Worm (Caenorhabditis elegans): ENCODE results near the gene srw-48.

srw-48 gene

DNA sequence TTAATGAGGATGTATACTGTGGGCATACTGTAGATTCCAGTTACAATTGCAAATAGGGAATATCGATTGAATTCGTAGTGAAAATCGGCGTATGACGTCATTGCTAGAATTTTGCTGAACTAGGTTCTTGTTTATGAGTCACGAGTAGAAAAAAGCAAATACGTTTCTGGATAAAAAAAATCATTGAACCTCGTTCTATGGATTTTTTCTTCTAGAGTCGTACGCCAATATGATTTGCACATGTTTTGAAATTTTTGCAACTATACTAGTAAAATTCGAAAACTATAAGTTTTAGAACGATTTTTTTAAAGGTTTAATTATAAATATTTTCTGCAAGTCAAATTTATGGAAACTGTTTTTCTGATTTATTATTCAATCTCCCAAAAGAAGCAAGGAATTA, 47.0 kb downstream of the srw-48 start, which contains the start of gene sru-44:
Gene sru-44, minus strand, starts transcription at position 101 of the 400 bp plus-strand sequence.
- no peak for TF ChIP-seq zip-8 (tag; optimal IDR thresholded peaks at IDR 0.05)
- TF ChIP-seq blmp-1 (tag; optimal IDR thresholded peaks at IDR 0.05), result no peak
- no peak for TF ChIP-seq lsy-2 (tag; optimal IDR thresholded peaks at IDR 0.05)
- TF ChIP-seq sem-2 (GFP tag; optimal IDR thresholded peaks at IDR 0.05), result no peak
- no peak for TF ChIP-seq sptf-1 (tag; optimal IDR thresholded peaks at IDR 0.05)
- TF ChIP-seq ham-2 (GFP tag; optimal IDR thresholded peaks at IDR 0.05), result no peak
- no peak for TF ChIP-seq mab-5 (tag; optimal IDR thresholded peaks at IDR 0.05)
- no peak for TF ChIP-seq pha-4 (tag; optimal IDR thresholded peaks at IDR 0.05)
- TF ChIP-seq drap-1 (GFP tag; optimal IDR thresholded peaks at IDR 0.05), result no peak
- TF ChIP-seq nhr-2 (tag; optimal IDR thresholded peaks at IDR 0.05), result no peak
- TF ChIP-seq hlh-1 (tag; optimal IDR thresholded peaks at IDR 0.05), result no peak
- no peak for TF ChIP-seq nhr-76 (tag; optimal IDR thresholded peaks at IDR 0.05)
- no peak for TF ChIP-seq bed-3 (GFP tag; optimal IDR thresholded peaks at IDR 0.05)
- no peak for TF ChIP-seq lin-32 (GFP tag; optimal IDR thresholded peaks at IDR 0.05)
- no peak for TF ChIP-seq ceh-39 (tag; optimal IDR thresholded peaks at IDR 0.05)
- no peak for TF ChIP-seq ces-1 (GFP tag; optimal IDR thresholded peaks at IDR 0.05)
- TF ChIP-seq unc-62 (GFP tag; optimal IDR thresholded peaks at IDR 0.05), result no peak
- no peak for TF ChIP-seq elt-3 (tag; optimal IDR thresholded peaks at IDR 0.05)
- no peak for TF ChIP-seq flh-1 (GFP tag; optimal IDR thresholded peaks at IDR 0.05)

DNA sequence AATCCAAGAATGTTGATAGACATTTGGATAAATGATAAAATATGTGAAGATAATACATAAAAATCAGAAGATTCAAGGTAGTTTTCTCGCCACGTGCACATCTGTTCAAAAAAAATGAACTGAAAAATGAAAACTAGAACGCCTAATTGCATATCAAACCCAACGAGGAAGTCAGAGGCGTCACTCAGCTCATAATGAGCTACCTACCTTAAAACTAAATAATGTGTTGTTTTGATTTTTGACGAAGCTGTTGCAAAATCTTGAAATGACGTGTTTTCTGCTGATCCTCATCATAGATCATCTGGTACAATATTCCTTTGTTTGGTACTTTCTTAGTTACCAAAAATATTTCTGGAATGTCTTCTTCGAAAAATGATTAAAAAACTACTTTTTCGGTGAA, 50.1 kb downstream of the srw-48 start, which contains the start of gene srh-138:
Gene srh-138, minus strand, starts transcription at position 101 of the 400 bp plus-strand sequence.
- TF ChIP-seq nhr-237 (tag; optimal IDR thresholded peaks at IDR 0.05), result no peak
- no peak for TF ChIP-seq sem-2 (GFP tag; optimal IDR thresholded peaks at IDR 0.05)
- TF ChIP-seq cnd-1 (tag; optimal IDR thresholded peaks at IDR 0.05), result no peak
- TF ChIP-seq mls-2 (tag; optimal IDR thresholded peaks at IDR 0.05), result no peak
- no peak for TF ChIP-seq tbx-8 (GFP tag; optimal IDR thresholded peaks at IDR 0.05)
- TF ChIP-seq snpc-4 (tag; optimal IDR thresholded peaks at IDR 0.05), result no peak
- no peak for TF ChIP-seq sptf-1 (tag; optimal IDR thresholded peaks at IDR 0.05)

ce11 chrV:16471995-16472563, 51.3 kb downstream of the srw-48 start, which contains the start of gene srw-35:
srw-35 (plus strand) TSS chrV:16472513.
- TF ChIP-seq snpc-4 (tag; optimal IDR thresholded peaks at IDR 0.05), result no peak
- no peak for TF ChIP-seq drap-1 (GFP tag; optimal IDR thresholded peaks at IDR 0.05)
- TF ChIP-seq ceh-43 (GFP tag; optimal IDR thresholded peaks at IDR 0.05), result no peak
- no peak for TF ChIP-seq mep-1 (tag; optimal IDR thresholded peaks at IDR 0.05)
- TF ChIP-seq tbx-8 (GFP tag; optimal IDR thresholded peaks at IDR 0.05), result no peak
- TF ChIP-seq mab-5 (tag; optimal IDR thresholded peaks at IDR 0.05), result no peak
- no peak for TF ChIP-seq elt-1 (tag; optimal IDR thresholded peaks at IDR 0.05; ENCODE audit: borderline replicate concordance, insufficient read depth)
- TF ChIP-seq elt-3 (tag; optimal IDR thresholded peaks at IDR 0.05), result no peak
- TF ChIP-seq ham-2 (GFP tag; optimal IDR thresholded peaks at IDR 0.05), result no peak
- no peak for TF ChIP-seq bed-3 (GFP tag; optimal IDR thresholded peaks at IDR 0.05)
- TF ChIP-seq nhr-237 (tag; optimal IDR thresholded peaks at IDR 0.05), result no peak
- TF ChIP-seq ceh-83 (GFP tag; optimal IDR thresholded peaks at IDR 0.05), result no peak
- TF ChIP-seq lin-13 (tag; optimal IDR thresholded peaks at IDR 0.05), result no peak
- no peak for TF ChIP-seq hlh-1 (tag; optimal IDR thresholded peaks at IDR 0.05)
- no peak for TF ChIP-seq zip-8 (tag; optimal IDR thresholded peaks at IDR 0.05)

All from whole organism, mixed stage, embryonic.